Fruit fly (Drosophila melanogaster): ENCODE data around the gene IFT54.

- TF ChIP-seq CTCF (optimal IDR thresholded peaks at IDR 0.05) (no peak), CG8478 (optimal IDR thresholded peaks at IDR 0.05) (no peak)
Measured at dm6 chr3R:14283754-14284421, 18.3 kb upstream of the IFT54 start.

All from S2 (cell line).